Worm (Caenorhabditis elegans) whole organism, young adult: ENCODE data around the gene alkb-7.

Experiments used
- F33H1.4 ChIP-seq: fragments of 200-800 bp; sonication (Bioruptor generic); IDR thresholded peaks from 2 replicates; pipeline ENCODE4 v1.3.6; 2022; ENCODE audit warnings: missing genetic modification reagents, missing genetic modification characterization, missing compliant biosample characterization
- egl-44 ChIP-seq: fragments of 200-800 bp; sonication (Bioruptor generic); IDR thresholded peaks from 2 replicates; pipeline ENCODE4 v1.3.6; 2022; ENCODE audit warnings: missing genetic modification reagents, missing genetic modification characterization, missing compliant biosample characterization

- no peak for TF ChIP-seq F33H1.4 (GFP tag; lab: Robert Waterston, UW)
- no peak for TF ChIP-seq egl-44 (GFP tag; lab: Robert Waterston, UW)
Observed at ce11 chrII:12768167-12768712, 19.7 kb downstream of the alkb-7 start, which contains the start of the genes vps-2 and tiar-2.
